Worm (Caenorhabditis elegans): ENCODE measurements around the gene K01D12.8.

The K01D12.8 gene

DNA sequence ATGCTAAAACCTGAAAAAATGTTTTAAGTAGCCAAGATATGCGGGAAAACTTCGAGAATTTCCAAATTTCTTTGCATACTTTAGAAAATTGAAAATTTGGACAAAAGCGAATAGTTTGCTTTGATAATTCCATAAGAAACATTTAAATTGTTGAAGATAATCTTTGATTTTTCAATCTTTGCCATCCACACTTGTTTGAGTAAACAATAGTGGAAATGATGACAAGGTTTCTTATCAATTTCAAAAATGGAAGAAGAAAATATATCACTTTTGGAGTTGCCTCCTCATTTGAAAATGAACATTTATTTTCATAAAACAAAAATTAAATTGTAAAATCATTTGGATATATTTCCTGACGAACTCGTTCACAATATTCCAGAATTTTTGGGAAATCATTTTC is 11.9 kb downstream of the K01D12.8 start:
- TF ChIP-seq unc-39 (tag; optimal IDR thresholded peaks at IDR 0.05) (no peak), egl-27 (tag; optimal IDR thresholded peaks at IDR 0.05) (no peak), pha-4 (tag; optimal IDR thresholded peaks at IDR 0.05) (peak; percentile 15), nhr-28 (tag; optimal IDR thresholded peaks at IDR 0.05) (no peak), nhr-23 (tag; optimal IDR thresholded peaks at IDR 0.05) (no peak), skn-1 (tag; optimal IDR thresholded peaks at IDR 0.05) (peak; percentile 51), elt-2 (tag; optimal IDR thresholded peaks at IDR 0.05) (peak; percentile 62), daf-12 (tag; optimal IDR thresholded peaks at IDR 0.05) (no peak), sea-2 (GFP tag; optimal IDR thresholded peaks at IDR 0.05) (no peak), pqm-1 (tag; optimal IDR thresholded peaks at IDR 0.05) (peak; percentile 55)

DNA sequence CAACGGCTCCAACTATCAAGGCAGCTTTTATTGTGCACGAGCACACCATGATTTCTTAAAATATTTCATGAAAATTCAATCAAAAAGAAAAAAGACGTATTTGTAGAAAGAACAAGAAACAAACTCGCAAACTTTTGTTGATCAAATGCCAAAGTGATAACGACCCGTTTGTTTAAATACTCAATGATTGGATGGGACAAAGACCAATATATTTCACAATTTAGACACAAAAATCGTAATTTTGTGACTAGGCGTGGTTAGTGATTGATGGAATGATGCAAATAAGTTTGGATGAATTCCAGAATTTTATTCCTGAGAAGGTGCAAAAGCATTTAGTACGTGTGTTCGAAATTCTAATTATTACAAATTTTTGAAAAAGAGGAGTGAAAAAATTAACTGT is 13.2 kb downstream of the K01D12.8 start, which contains the start of gene cdr-2:
cdr-2 (minus strand) TSS at position 54 of the 400 bp plus-strand sequence.
- no peak for TF ChIP-seq elt-1 (tag; optimal IDR thresholded peaks at IDR 0.05)
- peak; percentile 78 for TF ChIP-seq elt-2 (tag; optimal IDR thresholded peaks at IDR 0.05)
- TF ChIP-seq pqm-1 (tag; optimal IDR thresholded peaks at IDR 0.05): peak; percentile 79

DNA sequence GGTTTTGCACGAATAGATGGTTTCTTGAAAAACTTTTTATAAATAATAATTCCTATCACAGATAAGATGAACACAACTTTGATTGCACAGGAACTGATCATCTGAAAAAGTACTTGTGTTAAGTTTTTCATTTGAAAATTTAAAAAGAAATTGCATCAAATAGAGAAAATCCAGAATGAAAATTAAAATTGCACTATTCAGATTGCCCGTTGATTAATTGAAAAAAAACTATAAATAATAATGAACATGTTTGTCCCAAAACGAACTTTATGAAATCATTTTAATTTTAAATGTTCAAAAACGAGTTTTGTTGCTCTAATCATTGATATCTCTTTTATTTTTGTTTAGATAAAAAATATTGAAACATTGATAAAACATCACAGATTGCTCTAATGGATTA is 14.8 kb downstream of the K01D12.8 start, which contains the start of gene cdr-3:
cdr-3 (minus strand) TSS at position 101 of the 400 bp plus-strand sequence.
- TF ChIP-seq nhr-23 (tag; optimal IDR thresholded peaks at IDR 0.05): no peak
- TF ChIP-seq elt-3 (tag; optimal IDR thresholded peaks at IDR 0.05): no peak
- TF ChIP-seq fos-1 (tag; optimal IDR thresholded peaks at IDR 0.05): no peak
- TF ChIP-seq lsy-12 (tag; optimal IDR thresholded peaks at IDR 0.05): no peak
- TF ChIP-seq ceh-82 (tag; optimal IDR thresholded peaks at IDR 0.05): no peak
- TF ChIP-seq ama-1 (optimal IDR thresholded peaks at IDR 0.05): no peak
- TF ChIP-seq pqm-1 (tag; optimal IDR thresholded peaks at IDR 0.05): no peak
- no peak for TF ChIP-seq zag-1 (tag; optimal IDR thresholded peaks at IDR 0.05)
- no peak for TF ChIP-seq elt-1 (tag; optimal IDR thresholded peaks at IDR 0.05)
- TF ChIP-seq nhr-28 (tag; optimal IDR thresholded peaks at IDR 0.05): no peak
- TF ChIP-seq mml-1 (tag; optimal IDR thresholded peaks at IDR 0.05): no peak
- no peak for TF ChIP-seq nhr-25 (tag; optimal IDR thresholded peaks at IDR 0.05)
- no peak for TF ChIP-seq nhr-67 (tag; optimal IDR thresholded peaks at IDR 0.05)
- no peak for TF ChIP-seq nhr-77 (tag; optimal IDR thresholded peaks at IDR 0.05)
- TF ChIP-seq aly-2 (tag; optimal IDR thresholded peaks at IDR 0.05): no peak

ce11 chrV:12418292-12418691 is 15.8 kb downstream of the K01D12.8 start, which contains the start of gene C54D10.3:
Gene C54D10.3, plus strand, starts transcription at chrV:12418592.
- TF ChIP-seq mml-1 (tag; optimal IDR thresholded peaks at IDR 0.05) (no peak), ceh-82 (tag; optimal IDR thresholded peaks at IDR 0.05) (no peak), ZK546.5 (tag; optimal IDR thresholded peaks at IDR 0.05) (no peak), nhr-237 (tag; optimal IDR thresholded peaks at IDR 0.05) (no peak), hmg-11 (tag; optimal IDR thresholded peaks at IDR 0.05) (no peak), nhr-12 (tag; optimal IDR thresholded peaks at IDR 0.05) (no peak), egl-27 (tag; optimal IDR thresholded peaks at IDR 0.05) (no peak), elt-2 (tag; optimal IDR thresholded peaks at IDR 0.05) (no peak), ceh-9 (tag; optimal IDR thresholded peaks at IDR 0.05) (no peak), nhr-76 (tag; optimal IDR thresholded peaks at IDR 0.05) (no peak), nhr-43 (tag; optimal IDR thresholded peaks at IDR 0.05; ENCODE audit: poor library complexity, severe bottlenecking) (no peak), lsy-12 (tag; optimal IDR thresholded peaks at IDR 0.05) (no peak), fos-1 (tag; optimal IDR thresholded peaks at IDR 0.05) (no peak), elt-3 (tag; optimal IDR thresholded peaks at IDR 0.05) (no peak), ztf-4 (tag; optimal IDR thresholded peaks at IDR 0.05) (no peak)

ce11 chrV:12420843-12421242 is 18.4 kb downstream of the K01D12.8 start, which contains the start of gene C54D10.4:
Gene C54D10.4, minus strand, starts transcription at chrV:12420943.
- TF ChIP-seq ZK546.5 (tag; optimal IDR thresholded peaks at IDR 0.05) (no peak), nhr-11 (tag; optimal IDR thresholded peaks at IDR 0.05) (no peak), nhr-237 (tag; optimal IDR thresholded peaks at IDR 0.05) (no peak), unc-39 (tag; optimal IDR thresholded peaks at IDR 0.05) (no peak), snpc-4 (tag; optimal IDR thresholded peaks at IDR 0.05) (no peak), mml-1 (tag; optimal IDR thresholded peaks at IDR 0.05) (no peak), nhr-67 (tag; optimal IDR thresholded peaks at IDR 0.05) (no peak), ceh-16 (tag; optimal IDR thresholded peaks at IDR 0.05) (no peak), ztf-4 (tag; optimal IDR thresholded peaks at IDR 0.05) (no peak), unc-62 (GFP tag; optimal IDR thresholded peaks at IDR 0.05) (no peak), ceh-82 (tag; optimal IDR thresholded peaks at IDR 0.05) (no peak), zag-1 (tag; optimal IDR thresholded peaks at IDR 0.05) (no peak), nhr-28 (tag; optimal IDR thresholded peaks at IDR 0.05) (no peak)
